Fruit fly (Drosophila melanogaster) whole organism, embryonic: ENCODE results near the gene Vav.

ENCODE experiments used
- BEAF-32 ChIP-seq: fragments of 200-800 bp; sonication (Bioruptor generic); optimal IDR thresholded peaks from 3 replicates; lab custom pipeline; 2017; ENCODE audit warnings: missing biosample characterization, missing genetic modification characterization, mild to moderate bottlenecking, moderate library complexity, missing genetic modification reagents
- Bdp1 ChIP-seq: fragments of 200-800 bp; sonication (Bioruptor generic); optimal IDR thresholded peaks from 3 replicates; lab custom pipeline; 2016; ENCODE audit warnings: missing biosample characterization, missing genetic modification characterization
- CG10543 ChIP-seq: fragments of 200-800 bp; sonication (Bioruptor generic); optimal IDR thresholded peaks from 3 replicates; lab custom pipeline; 2017; ENCODE audit warnings: missing biosample characterization, mild to moderate bottlenecking, missing genetic modification characterization, moderate library complexity
- CG10979 ChIP-seq: fragments of 200-800 bp; sonication (Bioruptor generic); optimal IDR thresholded peaks from 2 replicates; lab custom pipeline; 2018; ENCODE audit warnings: missing biosample characterization, mild to moderate bottlenecking, missing genetic modification characterization, moderate library complexity
- CG11723 ChIP-seq: fragments of 200-800 bp; sonication (Bioruptor generic); optimal IDR thresholded peaks from 2 replicates; lab custom pipeline; 2017; ENCODE audit warnings: missing biosample characterization, mild to moderate bottlenecking, missing genetic modification characterization
- CG13123 ChIP-seq: fragments of 200-800 bp; sonication (Bioruptor generic); optimal IDR thresholded peaks from 2 replicates; lab custom pipeline; 2016; ENCODE audit warnings: missing biosample characterization, missing genetic modification characterization
- CG16779 ChIP-seq: fragments of 200-800 bp; sonication (Bioruptor generic); IDR thresholded peaks from 2 replicates; pipeline ENCODE4 v1.3.6; 2022; ENCODE audit warnings: missing biosample characterization, missing genetic modification characterization
- CG16863 ChIP-seq: fragments of 200-800 bp; sonication (Bioruptor generic); optimal IDR thresholded peaks from 3 replicates; lab custom pipeline; 2016; ENCODE audit warnings: missing biosample characterization, missing genetic modification characterization
- CG17385 ChIP-seq: fragments of 200-800 bp; sonication (Bioruptor generic); optimal IDR thresholded peaks from 3 replicates; lab custom pipeline; 2018; ENCODE audit warnings: missing biosample characterization, mild to moderate bottlenecking, missing genetic modification characterization
- CG17568 ChIP-seq: fragments of 200-800 bp; sonication (Bioruptor generic); optimal IDR thresholded peaks from 2 replicates; lab custom pipeline; 2018; ENCODE audit warnings: missing biosample characterization, mild to moderate bottlenecking, missing genetic modification characterization, moderate library complexity
- CG17612 ChIP-seq: fragments of 200-800 bp; sonication (Bioruptor generic); IDR thresholded peaks from 2 replicates; pipeline ENCODE4 v1.3.6; 2022; ENCODE audit warnings: missing biosample characterization, missing genetic modification characterization
- CG18262 ChIP-seq: fragments of 200-800 bp; optimal IDR thresholded peaks from 3 replicates; lab custom pipeline; 2019; ENCODE audit warnings: missing biosample characterization, mild to moderate bottlenecking, missing genetic modification characterization, moderate library complexity
- CG2875 ChIP-seq: fragments of 200-800 bp; sonication (Bioruptor generic); optimal IDR thresholded peaks from 2 replicates; lab custom pipeline; 2017; ENCODE audit warnings: missing biosample characterization, mild to moderate bottlenecking, missing genetic modification characterization, missing genetic modification reagents
- CG30020 ChIP-seq: fragments of 200-800 bp; optimal IDR thresholded peaks from 2 replicates; lab custom pipeline; 2019; ENCODE audit warnings: missing biosample characterization, mild to moderate bottlenecking, missing genetic modification characterization, moderate library complexity
- CG30403 ChIP-seq: fragments of 200-800 bp; sonication (Bioruptor generic); optimal IDR thresholded peaks from 3 replicates; lab custom pipeline; 2016; ENCODE audit warnings: missing biosample characterization, missing genetic modification characterization
- CG3281 ChIP-seq: fragments of 200-800 bp; sonication (Bioruptor generic); optimal IDR thresholded peaks from 3 replicates; lab custom pipeline; 2017; ENCODE audit warnings: missing biosample characterization, mild to moderate bottlenecking, missing genetic modification characterization
- CG4360 ChIP-seq: fragments of 200-800 bp; sonication (Bioruptor generic); IDR thresholded peaks from 2 replicates; pipeline ENCODE4 v1.3.6; 2022; ENCODE audit warnings: missing biosample characterization, missing genetic modification characterization
- CG4404 ChIP-seq: fragments of 200-800 bp; sonication (Bioruptor generic); IDR thresholded peaks from 2 replicates; pipeline ENCODE4 v1.3.6; 2022; ENCODE audit warnings: missing biosample characterization, missing genetic modification characterization
- CG6654 ChIP-seq: fragments of 200-800 bp; sonication (Bioruptor generic); optimal IDR thresholded peaks from 2 replicates; lab custom pipeline; 2017; ENCODE audit warnings: missing biosample characterization, mild to moderate bottlenecking, missing genetic modification characterization
- CG6689 ChIP-seq: fragments of 200-800 bp; sonication (Bioruptor generic); IDR thresholded peaks from 2 replicates; pipeline ENCODE4 v1.3.6; 2022; ENCODE audit warnings: missing biosample characterization, missing genetic modification characterization
- CG7556 ChIP-seq: fragments of 200-800 bp; sonication (Bioruptor generic); optimal IDR thresholded peaks from 2 replicates; lab custom pipeline; 2017; ENCODE audit warnings: missing biosample characterization, mild to moderate bottlenecking, missing genetic modification characterization
- CG7786 ChIP-seq: fragments of 200-800 bp; sonication (Bioruptor generic); optimal IDR thresholded peaks from 2 replicates; lab custom pipeline; 2016; ENCODE audit warnings: missing biosample characterization, missing genetic modification characterization
- CG7987 ChIP-seq: fragments of 200-800 bp; sonication (Bioruptor generic); optimal IDR thresholded peaks from 2 replicates; lab custom pipeline; 2018; ENCODE audit warnings: missing biosample characterization, mild to moderate bottlenecking, missing genetic modification characterization, moderate library complexity
- CG8290 ChIP-seq, 3 experiments: fragments of 200-800 bp; sonication (Bioruptor generic); optimal IDR thresholded peaks; 2 replicates each; lab custom pipeline; 2016 to 2019; ENCODE audit warnings: missing biosample characterization in 3 of 3, missing genetic modification characterization in 3 of 3, mild to moderate bottlenecking in 2 of 3, moderate library complexity in 1 of 3
- CG8478 ChIP-seq: fragments of >200 bp; optimal IDR thresholded peaks from 2 replicates; lab custom pipeline; 2018
- Dad ChIP-seq: fragments of 200-800 bp; sonication (Bioruptor generic); optimal IDR thresholded peaks from 3 replicates; lab custom pipeline; 2016; ENCODE audit warnings: missing biosample characterization, missing genetic modification characterization
- Ets65A ChIP-seq: fragments of 200-800 bp; sonication (Bioruptor generic); peaks from one replicate; lab custom pipeline; 2016; ENCODE audit warnings: missing biosample characterization, missing genetic modification characterization
- Ets97D ChIP-seq: fragments of 200-800 bp; sonication (Bioruptor generic); optimal IDR thresholded peaks from 3 replicates; lab custom pipeline; 2016; ENCODE audit warnings: missing biosample characterization, missing genetic modification characterization
- Fer1 ChIP-seq: fragments of 200-800 bp; sonication (Bioruptor generic); optimal IDR thresholded peaks from 2 replicates; lab custom pipeline; 2017; ENCODE audit warnings: missing biosample characterization, mild to moderate bottlenecking, missing genetic modification characterization
- Fer3 ChIP-seq: fragments of 200-800 bp; sonication (Bioruptor generic); optimal IDR thresholded peaks from 2 replicates; lab custom pipeline; 2018; ENCODE audit warnings: missing biosample characterization, mild to moderate bottlenecking, missing genetic modification characterization, moderate library complexity
- Myb ChIP-seq: fragments of 200-800 bp; sonication (Bioruptor generic); optimal IDR thresholded peaks from 2 replicates; lab custom pipeline; 2016; ENCODE audit warnings: missing biosample characterization, missing genetic modification characterization
- NC2β ChIP-seq: fragments of 200-800 bp; sonication (Bioruptor generic); optimal IDR thresholded peaks from 2 replicates; lab custom pipeline; 2016; ENCODE audit warnings: missing biosample characterization, missing genetic modification characterization
- Pdp1 ChIP-seq, 2 experiments: fragments of 200-800 bp; sonication (Bioruptor generic); optimal IDR thresholded peaks; 3 replicates each; lab custom pipeline; 2016; ENCODE audit warnings: missing biosample characterization in 2 of 2, missing genetic modification characterization in 2 of 2, mild to moderate bottlenecking in 1 of 2, moderate library complexity in 1 of 2
- Sry-β ChIP-seq: fragments of 200-800 bp; sonication (Bioruptor generic); optimal IDR thresholded peaks from 2 replicates; lab custom pipeline; 2018; ENCODE audit warnings: missing biosample characterization, mild to moderate bottlenecking, missing genetic modification characterization, moderate library complexity
- ash1 ChIP-seq: fragments of 200-800 bp; sonication (Bioruptor generic); optimal IDR thresholded peaks from 2 replicates; lab custom pipeline; 2018; ENCODE audit warnings: missing biosample characterization, mild to moderate bottlenecking, missing genetic modification characterization
- az2 ChIP-seq: fragments of 200-800 bp; sonication (Bioruptor generic); optimal IDR thresholded peaks from 3 replicates; lab custom pipeline; 2016; ENCODE audit warnings: missing biosample characterization, missing genetic modification characterization
- cad ChIP-seq: fragments of >200 bp; optimal IDR thresholded peaks from 2 replicates; lab custom pipeline; 2017; ENCODE audit warnings: missing biosample characterization, missing genetic modification characterization
- cato ChIP-seq: fragments of 200-800 bp; sonication (Bioruptor generic); optimal IDR thresholded peaks from 2 replicates; lab custom pipeline; 2016; ENCODE audit warnings: missing biosample characterization, missing genetic modification characterization, borderline replicate concordance
- her ChIP-seq: fragments of 200-800 bp; sonication (Bioruptor generic); optimal IDR thresholded peaks from 2 replicates; lab custom pipeline; 2016; ENCODE audit warnings: missing biosample characterization, missing genetic modification characterization
- inv ChIP-seq: fragments of 200-800 bp; sonication (Bioruptor generic); IDR thresholded peaks from 2 replicates; pipeline ENCODE4 v1.3.6; 2022; ENCODE audit warnings: missing biosample characterization, missing genetic modification characterization; ENCODE audit not compliant: partially characterized antibody
- jumu ChIP-seq: fragments of 200-800 bp; sonication (Bioruptor generic); optimal IDR thresholded peaks from 3 replicates; lab custom pipeline; 2016; ENCODE audit warnings: missing biosample characterization, missing genetic modification characterization
- lab ChIP-seq: fragments of 200-800 bp; sonication (Bioruptor generic); optimal IDR thresholded peaks from 3 replicates; lab custom pipeline; 2017; ENCODE audit warnings: missing biosample characterization, missing genetic modification characterization, mild to moderate bottlenecking, moderate library complexity, missing genetic modification reagents
- lov ChIP-seq, 2 experiments: fragments of 200-800 bp in 1 of 2; fragments of >200 bp in 1 of 2; sonication (Bioruptor generic) in 1 of 2; IDR thresholded peaks in 1 of 2; optimal IDR thresholded peaks in 1 of 2; 2 replicates in 1 of 2; 3 replicates in 1 of 2; pipeline versions ENCODE4 v1.3.6 to Lab custom; 2017 to 2022; ENCODE audit warnings: missing biosample characterization in 1 of 2, missing genetic modification characterization in 1 of 2
- mam ChIP-seq: fragments of 200-800 bp; sonication (Bioruptor generic); optimal IDR thresholded peaks from 3 replicates; lab custom pipeline; 2016; ENCODE audit warnings: missing biosample characterization, missing genetic modification characterization
- mirr ChIP-seq: fragments of 200-800 bp; sonication (Bioruptor generic); optimal IDR thresholded peaks from 3 replicates; lab custom pipeline; 2018; ENCODE audit warnings: missing biosample characterization, mild to moderate bottlenecking, missing genetic modification characterization
- nau ChIP-seq: fragments of 200-800 bp; sonication (Bioruptor generic); optimal IDR thresholded peaks from 3 replicates; lab custom pipeline; 2017; ENCODE audit warnings: missing biosample characterization, mild to moderate bottlenecking, missing genetic modification characterization, missing genetic modification reagents
- ranshi ChIP-seq: fragments of 200-800 bp; sonication (Bioruptor generic); IDR thresholded peaks from 2 replicates; pipeline ENCODE4 v1.3.6; 2022; ENCODE audit warnings: missing biosample characterization, missing genetic modification characterization
- rib ChIP-seq: fragments of 200-800 bp; sonication (Bioruptor generic); IDR thresholded peaks from 2 replicates; pipeline ENCODE4 v1.3.6; 2022; ENCODE audit warnings: missing biosample characterization, missing genetic modification characterization
- row ChIP-seq: fragments of 200-800 bp; sonication (Bioruptor generic); IDR thresholded peaks from 3 replicates; pipeline ENCODE4 v1.3.6; 2022; ENCODE audit warnings: missing biosample characterization, missing genetic modification characterization
- unc-4 ChIP-seq: fragments of 200-800 bp; sonication (Bioruptor generic); IDR thresholded peaks from 2 replicates; pipeline ENCODE4 v1.3.6; 2022; ENCODE audit warnings: missing biosample characterization, missing genetic modification characterization; ENCODE audit not compliant: partially characterized antibody
- z ChIP-seq: fragments of 200-800 bp; sonication (Bioruptor generic); IDR thresholded peaks from 3 replicates; pipeline ENCODE4 v1.3.6; 2022; ENCODE audit warnings: missing biosample characterization, missing genetic modification characterization

Vav gene

DNA sequence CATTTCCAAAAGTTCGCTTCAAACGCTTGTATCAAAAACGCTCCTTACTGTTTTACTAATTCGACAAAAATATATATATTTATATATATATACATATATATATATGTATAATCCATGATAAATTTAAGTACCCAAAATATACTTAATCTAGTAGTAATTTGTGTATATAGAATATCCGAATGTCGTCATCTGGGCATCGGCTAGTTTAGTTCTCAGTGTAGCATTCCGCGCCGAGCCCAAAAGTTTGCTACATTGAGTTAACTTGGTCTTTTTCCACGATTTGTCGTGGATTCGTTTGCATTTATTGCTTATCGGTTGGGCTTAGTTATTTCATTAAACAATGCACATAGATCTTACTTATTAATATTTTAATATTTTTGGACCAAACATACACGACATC lies 19.7 kb downstream of the Vav start (continued):
- peak; percentile 3 for TF ChIP-seq Fer1 (GFP tag; lab: Kevin White, UChicago)
- no peak for TF ChIP-seq her (GFP tag; lab: Kevin White, UChicago)
- peak; percentile 8 for TF ChIP-seq CG30403 (GFP tag; lab: Kevin White, UChicago)
- TF ChIP-seq CG6689 (GFP tag; lab: Robert Waterston, UW): no peak
- TF ChIP-seq Ets97D (GFP tag; lab: Kevin White, UChicago): no peak
- no peak for TF ChIP-seq CG8290 (GFP tag; optimal IDR thresholded peaks at IDR 0.05; lab: Kevin White, UChicago)
- TF ChIP-seq CG8290 (tag; optimal IDR thresholded peaks at IDR 0.05; lab: Kevin White, UChicago): peak in 1 of 2 experiments; percentile 59
- TF ChIP-seq cato: no peak
- no peak for TF ChIP-seq mam
- no peak for TF ChIP-seq CG2875 (GFP tag; lab: Kevin White, UChicago)
- no peak for TF ChIP-seq Dad (GFP tag; lab: Kevin White, UChicago)
- no peak for TF ChIP-seq CG8478 (lab: Kevin White, UChicago)
- no peak for TF ChIP-seq CG13123 (GFP tag; lab: Kevin White, UChicago)
- no peak for TF ChIP-seq CG4404
- TF ChIP-seq Ets65A (GFP tag; lab: Kevin White, UChicago): peak; percentile 66
- TF ChIP-seq CG17568 (GFP tag; lab: Kevin White, UChicago): no peak
- TF ChIP-seq z (GFP tag; lab: Robert Waterston, UW): no peak
- TF ChIP-seq CG10979: peak; percentile 3
- no peak for TF ChIP-seq CG11723 (GFP tag; lab: Kevin White, UChicago)
- no peak for TF ChIP-seq inv (GFP tag; lab: Robert Waterston, UW)
- peak; percentile 18 for TF ChIP-seq az2 (GFP tag; lab: Kevin White, UChicago)
- TF ChIP-seq Myb (GFP tag; lab: Kevin White, UChicago): no peak
- TF ChIP-seq CG7556 (GFP tag; lab: Kevin White, UChicago): no peak
- no peak for TF ChIP-seq BEAF-32 (GFP tag; lab: Kevin White, UChicago)
- TF ChIP-seq CG7987 (GFP tag; lab: Kevin White, UChicago): no peak
- TF ChIP-seq rib (GFP tag; lab: Robert Waterston, UW): no peak
- TF ChIP-seq CG3281: peak; percentile 22
- TF ChIP-seq CG30020 (tag; lab: Kevin White, UChicago): no peak
- TF ChIP-seq Pdp1 (GFP tag; optimal IDR thresholded peaks at IDR 0.05; lab: Kevin White, UChicago): no peak
- no peak for TF ChIP-seq CG17612 (GFP tag; lab: Robert Waterston, UW)
- TF ChIP-seq NC2β (GFP tag; lab: Kevin White, UChicago): no peak
- no peak for TF ChIP-seq CG16779 (GFP tag; lab: Robert Waterston, UW)
- no peak for TF ChIP-seq ash1 (GFP tag; lab: Kevin White, UChicago)
- TF ChIP-seq Sry-β (GFP tag; lab: Kevin White, UChicago): no peak
- TF ChIP-seq CG4360 (GFP tag; lab: Robert Waterston, UW): no peak
- no peak for TF ChIP-seq CG17385 (GFP tag; lab: Kevin White, UChicago)
- no peak for TF ChIP-seq CG7786 (GFP tag; lab: Kevin White, UChicago)
- no peak for TF ChIP-seq lov (optimal IDR thresholded peaks at IDR 0.05; lab: Kevin White, UChicago)
- no peak for TF ChIP-seq lov (GFP tag; IDR thresholded peaks at IDR 0.05; lab: Robert Waterston, UW)
- no peak for TF ChIP-seq Bdp1 (GFP tag; lab: Kevin White, UChicago)
- TF ChIP-seq cad (GFP tag; lab: Kevin White, UChicago): no peak
- TF ChIP-seq CG6654 (GFP tag; lab: Kevin White, UChicago): no peak
- no peak for TF ChIP-seq ranshi (GFP tag; lab: Robert Waterston, UW)
- no peak for TF ChIP-seq nau (GFP tag; lab: Kevin White, UChicago)
- no peak for TF ChIP-seq mirr (GFP tag; lab: Kevin White, UChicago)
- TF ChIP-seq Fer3: peak; percentile 14
- TF ChIP-seq row: no peak
- no peak for TF ChIP-seq CG10543 (GFP tag; lab: Kevin White, UChicago)
- no peak for TF ChIP-seq jumu (GFP tag; lab: Kevin White, UChicago)
- peak; percentile 18 for TF ChIP-seq CG18262 (tag; lab: Kevin White, UChicago)
- peak; percentile 37 for TF ChIP-seq lab
- TF ChIP-seq unc-4 (GFP tag; lab: Robert Waterston, UW): no peak
- no peak for TF ChIP-seq CG16863 (GFP tag; lab: Kevin White, UChicago)
